Fruit fly (Drosophila melanogaster) whole organism, pupa: ENCODE measurements around the gene IPIP.

Experiments used
- CG10348 ChIP-seq: fragments of 200-800 bp; sonication (Bioruptor generic); IDR thresholded peaks from 2 replicates; pipeline ENCODE4 v1.3.6; 2022; ENCODE audit warnings: missing biosample characterization, missing genetic modification characterization
- CG12605 ChIP-seq: fragments of 200-800 bp; sonication (Bioruptor generic); IDR thresholded peaks from 2 replicates; pipeline ENCODE4 v1.3.6; 2022; ENCODE audit warnings: missing biosample characterization, missing genetic modification characterization
- CG13204 ChIP-seq: fragments of 200-800 bp; sonication (Bioruptor generic); optimal IDR thresholded peaks from 2 replicates; lab custom pipeline; 2018; ENCODE audit warnings: missing biosample characterization, mild to moderate bottlenecking, missing genetic modification characterization, moderate library complexity
- CG14655 ChIP-seq: fragments of 200-800 bp; sonication (Bioruptor generic); optimal IDR thresholded peaks from 3 replicates; lab custom pipeline; 2017; ENCODE audit warnings: mild to moderate bottlenecking, missing biosample characterization, missing genetic modification reagents, missing genetic modification characterization
- CG15710 ChIP-seq: fragments of 200-800 bp; sonication (Bioruptor generic); optimal IDR thresholded peaks from 2 replicates; lab custom pipeline; 2018; ENCODE audit warnings: missing biosample characterization, mild to moderate bottlenecking, missing genetic modification characterization, moderate library complexity
- CG17806 ChIP-seq: fragments of 200-800 bp; sonication (Bioruptor generic); optimal IDR thresholded peaks from 2 replicates; lab custom pipeline; 2018; ENCODE audit warnings: missing biosample characterization, mild to moderate bottlenecking, missing genetic modification characterization, moderate library complexity
- CG32121 ChIP-seq: fragments of 200-800 bp; sonication (Bioruptor generic); IDR thresholded peaks from 2 replicates; pipeline ENCODE4 v1.3.6; 2022; ENCODE audit warnings: missing biosample characterization, missing genetic modification characterization
- CG34367 ChIP-seq: fragments of 200-800 bp; sonication (Bioruptor generic); optimal IDR thresholded peaks from 2 replicates; lab custom pipeline; 2018; ENCODE audit warnings: missing biosample characterization, mild to moderate bottlenecking, missing genetic modification characterization
- CG4496 ChIP-seq: fragments of 200-800 bp; sonication (Bioruptor generic); IDR thresholded peaks from 3 replicates; pipeline ENCODE4 v1.3.6; 2022; ENCODE audit warnings: missing biosample characterization, missing genetic modification characterization
- CG8159 ChIP-seq: fragments of 200-800 bp; sonication (Bioruptor generic); optimal IDR thresholded peaks from 3 replicates; lab custom pipeline; 2018; ENCODE audit warnings: missing biosample characterization, mild to moderate bottlenecking, missing genetic modification characterization, moderate library complexity
- CG8301 ChIP-seq: fragments of 200-800 bp; sonication (Bioruptor generic); optimal IDR thresholded peaks from 2 replicates; lab custom pipeline; 2018; ENCODE audit warnings: missing biosample characterization, mild to moderate bottlenecking, missing genetic modification characterization
- CG9948 ChIP-seq: fragments of 200-800 bp; sonication (Bioruptor generic); optimal IDR thresholded peaks from 2 replicates; lab custom pipeline; 2018; ENCODE audit warnings: missing biosample characterization, mild to moderate bottlenecking, missing genetic modification characterization, moderate library complexity
- D1 ChIP-seq: fragments of 200-800 bp; sonication (Bioruptor generic); optimal IDR thresholded peaks from 2 replicates; lab custom pipeline; 2018; ENCODE audit warnings: missing biosample characterization, mild to moderate bottlenecking, missing genetic modification characterization, moderate library complexity
- EcR ChIP-seq: fragments of 200-800 bp; sonication (Bioruptor generic); optimal IDR thresholded peaks from 3 replicates; lab custom pipeline; 2019; ENCODE audit warnings: missing biosample characterization, missing genetic modification characterization, mild to moderate bottlenecking, moderate library complexity, missing genetic modification reagents
- Ets98B ChIP-seq: fragments of 200-800 bp; sonication (Bioruptor generic); IDR thresholded peaks from 2 replicates; pipeline ENCODE4 v1.3.6; 2022; ENCODE audit warnings: missing biosample characterization, missing genetic modification characterization
- Pif1A ChIP-seq: fragments of 200-800 bp; sonication (Bioruptor generic); optimal IDR thresholded peaks from 3 replicates; lab custom pipeline; 2016; ENCODE audit warnings: missing biosample characterization, missing genetic modification characterization
- Pif1B ChIP-seq: fragments of 200-800 bp; sonication (Bioruptor generic); optimal IDR thresholded peaks from 3 replicates; lab custom pipeline; 2016; ENCODE audit warnings: missing biosample characterization, missing genetic modification characterization
- Snoo ChIP-seq: fragments of 200-800 bp; sonication (Bioruptor generic); optimal IDR thresholded peaks from 3 replicates; lab custom pipeline; 2017; ENCODE audit warnings: missing biosample characterization, mild to moderate bottlenecking, missing genetic modification characterization, inconsistent platforms
- fd96Ca ChIP-seq: fragments of 200-800 bp; sonication (Bioruptor generic); IDR thresholded peaks from 3 replicates; pipeline ENCODE4 v1.3.6; 2022; ENCODE audit warnings: missing biosample characterization, missing genetic modification characterization
- gl ChIP-seq: fragments of 200-800 bp; sonication (Bioruptor generic); optimal IDR thresholded peaks from 2 replicates; lab custom pipeline; 2018; ENCODE audit warnings: missing biosample characterization, mild to moderate bottlenecking, missing genetic modification characterization
- rn ChIP-seq: fragments of 200-800 bp; sonication (Bioruptor generic); IDR thresholded peaks from 2 replicates; pipeline ENCODE4 v1.3.6; 2022; ENCODE audit warnings: missing biosample characterization, missing genetic modification characterization

The IPIP gene

DNA sequence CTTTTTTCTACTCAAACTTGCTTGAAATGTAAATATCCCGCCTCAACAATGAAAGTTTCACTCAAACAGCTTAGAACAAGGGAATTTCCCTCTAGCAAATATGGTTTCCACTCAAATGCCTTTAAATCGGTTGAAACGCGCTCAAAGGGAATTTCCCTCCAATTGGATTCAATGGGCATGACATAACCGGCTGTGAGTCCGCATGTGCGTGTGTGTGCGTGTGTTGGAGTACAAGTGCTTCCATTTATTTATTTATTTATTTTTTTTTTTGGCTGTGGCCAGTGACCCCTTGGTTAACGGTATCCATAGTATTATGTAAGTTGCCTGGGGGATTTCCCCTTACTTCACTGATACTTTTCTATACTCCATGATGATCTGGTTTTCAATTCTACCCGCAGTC, 28.3 kb downstream of the IPIP start:
- TF ChIP-seq CG12605 (no peak), CG8159 (tag; lab: Kevin White, UChicago) (no peak), CG13204 (GFP tag; lab: Kevin White, UChicago) (no peak), D1 (tag; lab: Kevin White, UChicago) (no peak), Pif1A (GFP tag; lab: Kevin White, UChicago) (no peak), CG8301 (tag; lab: Kevin White, UChicago) (no peak), fd96Ca (GFP tag; lab: Robert Waterston, UW) (no peak), CG15710 (tag; lab: Kevin White, UChicago) (no peak), CG17806 (tag; lab: Kevin White, UChicago) (no peak), rn (GFP tag; lab: Robert Waterston, UW) (no peak), CG9948 (no peak), Snoo (tag; lab: Kevin White, UChicago) (no peak), CG14655 (no peak), EcR (GFP tag; lab: Kevin White, UChicago) (no peak), CG32121 (no peak), CG34367 (tag; lab: Kevin White, UChicago) (no peak), CG10348 (GFP tag; lab: Robert Waterston, UW) (no peak), Ets98B (no peak)

DNA sequence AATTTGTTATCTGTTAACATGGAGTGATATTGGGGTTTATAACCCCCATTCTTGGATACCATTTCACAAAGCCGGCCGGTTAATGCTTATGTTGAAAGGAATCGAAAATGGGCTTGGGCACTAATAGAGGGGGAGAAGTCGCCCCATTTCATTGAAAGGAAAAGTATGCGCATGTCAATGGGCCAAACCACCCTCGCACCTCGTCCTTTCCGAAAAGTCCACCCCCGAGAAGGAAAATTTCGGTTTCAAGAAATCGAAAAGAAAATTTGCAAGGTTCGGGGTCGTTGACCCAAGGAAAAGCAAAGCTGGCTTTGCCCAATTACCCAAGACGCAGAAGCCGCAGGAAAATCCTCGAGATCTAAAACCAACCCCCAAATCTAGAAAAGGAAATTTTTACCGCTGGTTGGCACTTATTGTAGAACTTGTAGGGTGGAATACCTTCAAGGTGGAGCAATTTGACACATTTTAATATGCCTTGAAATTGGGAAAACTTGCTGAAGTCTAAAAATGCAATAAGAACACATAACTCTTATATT, 29.1 kb downstream of the IPIP start:
- no peak for TF ChIP-seq CG10348 (GFP tag; lab: Robert Waterston, UW)
- TF ChIP-seq gl (tag; lab: Kevin White, UChicago), result no peak
- TF ChIP-seq CG34367 (tag; lab: Kevin White, UChicago), result no peak
- no peak for TF ChIP-seq CG15710 (tag; lab: Kevin White, UChicago)
- no peak for TF ChIP-seq D1 (tag; lab: Kevin White, UChicago)
- TF ChIP-seq CG32121, result no peak
- TF ChIP-seq fd96Ca (GFP tag; lab: Robert Waterston, UW), result no peak
- no peak for TF ChIP-seq CG12605
- TF ChIP-seq CG8159 (tag; lab: Kevin White, UChicago), result no peak
- TF ChIP-seq CG9948, result no peak

DNA sequence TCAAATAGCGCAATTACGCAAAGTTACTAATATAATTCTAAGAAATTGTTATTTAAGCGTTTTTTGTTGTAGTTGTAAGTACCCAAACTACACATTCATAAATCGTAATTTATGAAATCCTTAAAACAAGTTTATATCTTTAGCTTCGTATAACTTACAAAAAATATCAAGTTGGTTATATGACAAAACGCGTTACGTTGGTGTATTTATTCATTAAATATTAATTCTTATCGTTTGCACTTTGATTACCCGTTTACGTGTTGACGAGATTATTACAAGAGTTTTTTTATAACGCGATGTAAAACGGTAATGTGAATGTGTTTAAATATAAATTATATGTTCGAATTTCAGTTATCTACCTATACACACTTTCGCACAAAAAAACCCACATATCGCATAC, 29.8 kb downstream of the IPIP start:
- TF ChIP-seq D1 (tag; lab: Kevin White, UChicago) (no peak), Snoo (tag; lab: Kevin White, UChicago) (no peak), CG17806 (tag; lab: Kevin White, UChicago) (no peak), gl (tag; lab: Kevin White, UChicago) (no peak), CG10348 (GFP tag; lab: Robert Waterston, UW) (no peak), CG9948 (no peak), CG8301 (tag; lab: Kevin White, UChicago) (no peak), CG4496 (GFP tag; lab: Robert Waterston, UW) (no peak), Ets98B (no peak), CG34367 (tag; lab: Kevin White, UChicago) (no peak), Pif1A (GFP tag; lab: Kevin White, UChicago) (no peak), CG14655 (no peak)

DNA sequence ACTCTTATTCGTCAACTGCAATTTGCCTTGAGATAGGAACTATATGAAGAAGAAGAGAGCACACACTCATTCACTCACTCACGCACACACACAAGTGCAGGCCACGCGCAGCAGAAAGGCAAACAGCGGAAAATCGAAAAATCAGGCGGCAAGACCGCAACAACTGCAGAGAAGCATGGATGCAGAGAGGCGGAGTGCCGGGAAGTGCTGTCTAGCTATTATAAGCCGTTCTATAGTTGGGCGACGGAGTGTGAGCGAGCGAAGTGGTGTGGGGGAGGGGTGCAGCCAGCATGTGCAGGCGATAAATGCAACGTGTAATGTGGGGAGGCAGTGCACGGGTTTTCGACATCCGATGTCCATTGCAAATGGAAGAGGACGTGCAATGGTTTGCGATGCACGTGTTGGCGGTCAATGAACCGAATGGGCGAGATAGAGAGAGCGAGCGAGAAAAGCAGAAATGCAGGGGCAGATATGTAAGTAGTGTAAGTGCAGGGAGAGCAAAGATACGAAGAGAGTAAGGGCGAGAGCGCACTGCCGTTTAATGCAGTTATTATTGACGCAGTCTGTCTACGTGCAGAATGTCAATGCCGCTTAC, 31.1 kb downstream of the IPIP start:
- TF ChIP-seq rn (GFP tag; lab: Robert Waterston, UW) (no peak), gl (tag; lab: Kevin White, UChicago) (peak; percentile 1), CG9948 (no peak), CG4496 (GFP tag; lab: Robert Waterston, UW) (peak; percentile 57), Pif1B (GFP tag; lab: Kevin White, UChicago) (no peak), Pif1A (GFP tag; lab: Kevin White, UChicago) (no peak), CG13204 (GFP tag; lab: Kevin White, UChicago) (peak; percentile 72), CG34367 (tag; lab: Kevin White, UChicago) (no peak), CG32121 (peak; percentile 75), CG17806 (tag; lab: Kevin White, UChicago) (no peak), EcR (GFP tag; lab: Kevin White, UChicago) (peak; percentile 100), CG10348 (GFP tag; lab: Robert Waterston, UW) (no peak), Ets98B (peak; percentile 47; the same call in 1 of the 2 replicates), CG14655 (no peak), D1 (tag; lab: Kevin White, UChicago) (no peak), CG12605 (no peak), Snoo (tag; lab: Kevin White, UChicago) (peak; percentile 56), CG15710 (tag; lab: Kevin White, UChicago) (no peak), fd96Ca (GFP tag; lab: Robert Waterston, UW) (peak; percentile 29; the same call in 1 of the 3 replicates), CG8301 (tag; lab: Kevin White, UChicago) (peak; percentile 5), CG8159 (tag; lab: Kevin White, UChicago) (no peak)

DNA sequence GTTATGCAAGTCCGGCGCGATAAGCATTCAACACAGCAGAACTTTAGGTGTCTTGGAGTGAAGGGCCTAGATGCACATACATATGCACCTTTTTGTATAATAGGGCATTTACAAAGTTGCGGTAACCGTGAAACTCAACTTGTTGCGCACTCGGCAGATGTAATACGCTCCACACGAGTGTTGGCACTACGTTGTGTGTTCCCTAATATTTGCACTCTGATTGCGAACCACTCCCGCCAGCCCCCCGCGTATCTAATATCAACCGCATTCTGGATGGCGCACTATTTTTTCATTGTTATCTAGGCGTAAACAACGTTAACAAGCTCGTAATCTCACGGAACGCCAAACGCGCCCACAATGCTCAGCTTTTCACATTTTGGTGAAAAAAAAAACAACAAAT, 32.5 kb downstream of the IPIP start:
- TF ChIP-seq CG4496 (GFP tag; lab: Robert Waterston, UW) (0 out of 3 replicates have a peak, but pooled peaks have one; percentile 38), CG13204 (GFP tag; lab: Kevin White, UChicago) (no peak), fd96Ca (GFP tag; lab: Robert Waterston, UW) (0 out of 3 replicates have a peak, but pooled peaks have one; percentile 23)
